Worm (Caenorhabditis elegans): Measurements from ENCODE around the gene H28G03.2.

Gene H28G03.2

DNA sequence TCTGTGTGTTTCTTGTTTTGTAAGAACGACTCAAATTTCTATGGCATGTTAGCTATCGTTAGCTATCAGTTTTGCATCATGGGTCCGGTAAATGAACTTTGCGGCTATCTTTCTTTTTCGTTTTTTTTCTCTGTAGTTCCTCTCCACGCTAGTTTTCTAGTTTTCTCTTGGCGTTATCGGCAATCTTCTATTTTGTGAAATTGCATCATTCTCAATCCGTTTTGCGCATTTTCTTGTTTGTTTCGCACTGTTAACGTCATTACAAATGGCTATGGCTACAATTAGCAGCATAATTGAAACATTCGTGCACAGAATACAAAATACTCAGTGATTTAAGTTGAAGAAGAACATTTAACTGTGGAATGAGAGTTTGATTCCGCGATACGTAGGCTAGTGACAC, 7.5 kb downstream of the H28G03.2 start:
- no peak for TF ChIP-seq zfp-3 (GFP tag; conservative IDR thresholded peaks at IDR 0.05)
- no peak for TF ChIP-seq lin-1 (GFP tag; IDR thresholded peaks at IDR 0.05)
- TF ChIP-seq attf-4 (tag; optimal IDR thresholded peaks at IDR 0.05), result no peak
- TF ChIP-seq zip-11 (GFP tag; IDR thresholded peaks at IDR 0.05), result no peak
- TF ChIP-seq tag-97 (GFP tag; IDR thresholded peaks at IDR 0.05), result no peak
- peak; percentile 32 for TF ChIP-seq aha-1 (tag)
- TF ChIP-seq fos-1 (tag; optimal IDR thresholded peaks at IDR 0.05), result no peak
- TF ChIP-seq aly-2 (tag; optimal IDR thresholded peaks at IDR 0.05), result no peak
- TF ChIP-seq lim-7 (GFP tag; IDR thresholded peaks at IDR 0.05), result no peak
- peak; percentile 23 for TF ChIP-seq mes-2 (tag; optimal IDR thresholded peaks at IDR 0.05; ENCODE audit: poor library complexity, severe bottlenecking)
- no peak for TF ChIP-seq gei-8 (GFP tag; optimal IDR thresholded peaks at IDR 0.05)
- no peak for TF ChIP-seq snpc-1.2 (GFP tag; IDR thresholded peaks at IDR 0.05)
- TF ChIP-seq nhr-28 (tag; optimal IDR thresholded peaks at IDR 0.05), result peak; percentile 72
- TF ChIP-seq dve-1 (tag; optimal IDR thresholded peaks at IDR 0.05; ENCODE audit: insufficient read depth), result no peak
- no peak for TF ChIP-seq ztf-7 (tag; optimal IDR thresholded peaks at IDR 0.05)
- no peak for TF ChIP-seq ztf-11 (tag; optimal IDR thresholded peaks at IDR 0.05)
- no peak for TF ChIP-seq ceh-62 (tag; optimal IDR thresholded peaks at IDR 0.05)
- no peak for TF ChIP-seq spr-1 (tag; optimal IDR thresholded peaks at IDR 0.05)
- no peak for TF ChIP-seq zip-2 (tag; optimal IDR thresholded peaks at IDR 0.05)
- no peak for TF ChIP-seq ceh-44 (GFP tag; IDR thresholded peaks at IDR 0.05)
- TF ChIP-seq egl-43 (GFP tag; IDR thresholded peaks at IDR 0.05), result no peak
- no peak for TF ChIP-seq hlh-30 (tag; optimal IDR thresholded peaks at IDR 0.05; ENCODE audit: insufficient read depth)
- no peak for TF ChIP-seq T20F7.1 (GFP tag; optimal IDR thresholded peaks at IDR 0.05)
- peak; percentile 23 for TF ChIP-seq ces-1 (GFP tag; optimal IDR thresholded peaks at IDR 0.05)
- no peak for TF ChIP-seq nhr-10 (tag; optimal IDR thresholded peaks at IDR 0.05)

DNA sequence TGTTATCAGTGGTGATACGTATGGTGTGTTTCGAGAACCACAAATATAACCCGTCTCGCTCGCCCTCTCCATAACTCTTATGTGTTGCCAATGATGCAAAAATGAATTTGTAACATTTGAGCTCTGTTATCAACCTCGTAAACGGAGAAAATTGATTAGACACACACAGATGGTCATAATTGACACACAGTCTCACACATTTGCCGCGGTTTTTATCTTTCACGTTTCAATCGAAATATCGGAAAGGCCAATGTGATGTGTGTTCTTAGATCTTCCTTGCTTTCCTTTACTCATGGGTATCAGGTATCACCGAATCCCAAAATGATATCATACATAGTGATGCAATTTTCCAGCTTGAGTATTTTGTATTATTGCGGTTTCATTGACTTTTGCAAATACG, 8.0 kb downstream of the H28G03.2 start:
- no peak for TF ChIP-seq fkh-10 (GFP tag; optimal IDR thresholded peaks at IDR 0.05)
- TF ChIP-seq tra-1 (GFP tag; IDR thresholded peaks at IDR 0.05), result peak; percentile 66
- no peak for TF ChIP-seq zfp-2 (tag; optimal IDR thresholded peaks at IDR 0.05)
- TF ChIP-seq Y75B8A.6 (GFP tag; IDR thresholded peaks at IDR 0.05), result no peak
- peak; percentile 97 for TF ChIP-seq nhr-28 (tag; optimal IDR thresholded peaks at IDR 0.05)
- TF ChIP-seq lsy-2 (tag; optimal IDR thresholded peaks at IDR 0.05), result peak in 1 of 2 experiments; percentile 45
- no peak for TF ChIP-seq nhr-25 (tag; optimal IDR thresholded peaks at IDR 0.05; ENCODE audit: borderline replicate concordance, insufficient read depth)
- no peak for TF ChIP-seq duxl-1 (tag; optimal IDR thresholded peaks at IDR 0.05; ENCODE audit: poor library complexity)
- TF ChIP-seq nhr-11 (tag; optimal IDR thresholded peaks at IDR 0.05), result no peak
- no peak for TF ChIP-seq lin-39 (tag; optimal IDR thresholded peaks at IDR 0.05)
- TF ChIP-seq lin-29 (GFP tag; IDR thresholded peaks at IDR 0.05), result no peak
- TF ChIP-seq ceh-20 (GFP tag; IDR thresholded peaks at IDR 0.05), result no peak
- TF ChIP-seq mes-2 (tag; optimal IDR thresholded peaks at IDR 0.05; ENCODE audit: poor library complexity, severe bottlenecking), result peak; percentile 31
- TF ChIP-seq madf-5 (GFP tag; IDR thresholded peaks at IDR 0.05), result no peak
- 0 out of 2 replicates have a peak, but pooled peaks have one; percentile 14 for TF ChIP-seq T26A8.4 (GFP tag; IDR thresholded peaks at IDR 0.05)
- no peak for TF ChIP-seq R02D3.7 (tag; optimal IDR thresholded peaks at IDR 0.05)
- peak; percentile 46 for TF ChIP-seq mep-1 (tag; optimal IDR thresholded peaks at IDR 0.05)
- TF ChIP-seq gei-8 (GFP tag; optimal IDR thresholded peaks at IDR 0.05), result no peak
- no peak for TF ChIP-seq dmd-9 (GFP tag; IDR thresholded peaks at IDR 0.05)
- TF ChIP-seq vab-7 (GFP tag; IDR thresholded peaks at IDR 0.05), result no peak
- no peak for TF ChIP-seq mxl-2 (GFP tag; conservative IDR thresholded peaks at IDR 0.05)
- TF ChIP-seq hmg-1.1 (GFP tag; IDR thresholded peaks at IDR 0.05), result no peak
- no peak for TF ChIP-seq ztf-11 (tag; optimal IDR thresholded peaks at IDR 0.05)
- peak; percentile 77 for TF ChIP-seq mxl-3 (GFP tag; optimal IDR thresholded peaks at IDR 0.05)
- no peak for TF ChIP-seq spr-3 (GFP tag; optimal IDR thresholded peaks at IDR 0.05)
- no peak for TF ChIP-seq unc-39 (tag; optimal IDR thresholded peaks at IDR 0.05)
- TF ChIP-seq jun-1 (tag; optimal IDR thresholded peaks at IDR 0.05), result no peak
- TF ChIP-seq mdl-1 (tag; optimal IDR thresholded peaks at IDR 0.05), result peak in 1 of 2 experiments; percentile 41
- TF ChIP-seq ceh-28 (tag; optimal IDR thresholded peaks at IDR 0.05), result no peak
- no peak for TF ChIP-seq attf-4 (tag; optimal IDR thresholded peaks at IDR 0.05)
- TF ChIP-seq aha-1 (tag), result peak; percentile 4
- no peak for TF ChIP-seq zag-1 (tag; optimal IDR thresholded peaks at IDR 0.05)

All from whole organism, L4 larva.